Worm (Caenorhabditis elegans): ENCODE measurements around the gene nlp-60.

nlp-60 gene

DNA sequence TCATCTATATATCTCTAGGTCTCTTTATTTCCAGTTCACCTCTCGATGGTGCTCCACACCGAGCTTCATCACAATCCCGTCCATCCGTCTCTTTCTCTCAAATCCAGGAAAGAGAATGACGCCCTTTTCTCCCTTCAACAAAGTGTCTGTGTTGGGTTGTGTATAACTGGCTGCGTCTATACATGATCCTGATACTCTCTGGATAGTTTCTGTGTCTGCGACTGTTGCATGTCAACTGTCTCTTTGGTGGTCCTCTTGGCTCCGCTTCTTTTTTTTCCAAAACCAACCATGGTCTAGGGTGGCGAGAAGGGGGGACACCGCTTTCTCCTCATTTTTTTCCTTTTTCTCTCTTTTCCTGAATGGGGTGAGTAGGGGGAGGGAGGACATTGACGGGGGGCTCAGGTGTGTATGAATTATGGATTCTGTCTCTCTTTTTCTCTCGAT lies 49.5 kb downstream of the nlp-60 start (continued):
- no peak for TF ChIP-seq Y116A8C.19 (tag; optimal IDR thresholded peaks at IDR 0.05; ENCODE audit: borderline replicate concordance)
- no peak for TF ChIP-seq unc-130 (tag; optimal IDR thresholded peaks at IDR 0.05)
- peak; percentile 91 for TF ChIP-seq lin-14 (GFP tag; optimal IDR thresholded peaks at IDR 0.05)
- TF ChIP-seq rnt-1 (tag; optimal IDR thresholded peaks at IDR 0.05), result peak; percentile 39
- TF ChIP-seq unc-86 (tag; optimal IDR thresholded peaks at IDR 0.05), result peak; percentile 77
- no peak for TF ChIP-seq skn-1 (tag; optimal IDR thresholded peaks at IDR 0.05)
- peak; percentile 56 for TF ChIP-seq nhr-77 (tag; optimal IDR thresholded peaks at IDR 0.05)
- no peak for TF ChIP-seq tlp-1 (tag; optimal IDR thresholded peaks at IDR 0.05)
- peak; percentile 15 for TF ChIP-seq snpc-4 (tag; optimal IDR thresholded peaks at IDR 0.05)
- no peak for TF ChIP-seq lir-3 (tag; optimal IDR thresholded peaks at IDR 0.05; ENCODE audit: poor library complexity)
- no peak for TF ChIP-seq pax-3 (tag; optimal IDR thresholded peaks at IDR 0.05)
- no peak for TF ChIP-seq C34B4.2 (tag; optimal IDR thresholded peaks at IDR 0.05)
- peak; percentile 50 for TF ChIP-seq irx-1 (tag; optimal IDR thresholded peaks at IDR 0.05)
- peak in 1 of 2 experiments; percentile 7 for TF ChIP-seq lin-35 (GFP tag; optimal IDR thresholded peaks at IDR 0.05)
- TF ChIP-seq dpl-1 (GFP tag; optimal IDR thresholded peaks at IDR 0.05), result peak in 1 of 3 experiments; percentile 4
- TF ChIP-seq sup-37 (GFP tag; optimal IDR thresholded peaks at IDR 0.05), result no peak
- TF ChIP-seq mab-9 (GFP tag; IDR thresholded peaks at IDR 0.05), result no peak
- TF ChIP-seq mdl-1 (tag; optimal IDR thresholded peaks at IDR 0.05), result peak in 1 of 2 experiments; percentile 44
- TF ChIP-seq nhr-237 (tag; optimal IDR thresholded peaks at IDR 0.05), result no peak
- TF ChIP-seq ceh-63 (GFP tag; optimal IDR thresholded peaks at IDR 0.05), result no peak
- peak; percentile 74 for TF ChIP-seq nhr-71 (tag; optimal IDR thresholded peaks at IDR 0.05)
- no peak for TF ChIP-seq nhr-11 (tag; optimal IDR thresholded peaks at IDR 0.05)
- no peak for TF ChIP-seq unc-98 (GFP tag; IDR thresholded peaks at IDR 0.05)
- TF ChIP-seq nhr-47 (tag; optimal IDR thresholded peaks at IDR 0.05), result peak; percentile 53
- TF ChIP-seq grh-1 (GFP tag; IDR thresholded peaks at IDR 0.05), result no peak
- peak; percentile 48 to 60 for TF ChIP-seq efl-1 (optimal IDR thresholded peaks at IDR 0.05)
- peak; percentile 2 to 55 for TF ChIP-seq efl-1 (GFP tag; optimal IDR thresholded peaks at IDR 0.05 in 1 of 2)
- no peak for TF ChIP-seq alr-1 (tag; optimal IDR thresholded peaks at IDR 0.05; ENCODE audit: borderline replicate concordance)
- TF ChIP-seq fkh-4 (tag; optimal IDR thresholded peaks at IDR 0.05; ENCODE audit: borderline replicate concordance), result no peak
- TF ChIP-seq snu-23 (GFP tag; optimal IDR thresholded peaks at IDR 0.05), result peak; percentile 75
- no peak for TF ChIP-seq ets-5 (GFP tag; IDR thresholded peaks at IDR 0.05)
